Worm (Caenorhabditis elegans) whole organism, late embryonic: Measurements from ENCODE around the gene C44B12.3.

ENCODE experiments used
- C38D4.7 ChIP-seq: fragments of 200-800 bp; sonication (Bioruptor generic); optimal IDR thresholded peaks from 2 replicates; lab custom pipeline; 2018; ENCODE audit warnings: mild to moderate bottlenecking, missing genetic modification characterization, moderate library complexity, missing compliant biosample characterization
- F13H6.1 ChIP-seq: sonication (generic microtip); optimal IDR thresholded peaks from 2 replicates; lab custom pipeline; 2016; ENCODE audit warnings: missing genetic modification characterization, missing compliant biosample characterization
- K09A11.1 ChIP-seq: sonication (generic microtip); optimal IDR thresholded peaks from 2 replicates; lab custom pipeline; 2017; ENCODE audit warnings: antibody characterized with exemption, mild to moderate bottlenecking, missing genetic modification characterization, missing compliant biosample characterization; ENCODE audit not compliant: insufficient read depth
- T23F11.4 ChIP-seq: fragments of 200-800 bp; sonication (Bioruptor generic); optimal IDR thresholded peaks from 2 replicates; lab custom pipeline; 2018; ENCODE audit warnings: mild to moderate bottlenecking, missing genetic modification characterization, missing compliant biosample characterization
- ama-1 ChIP-seq: fragments of 150-350 bp; optimal IDR thresholded peaks from 2 replicates; lab custom pipeline; 2014
- ceh-18 ChIP-seq: sonication (generic microtip); optimal IDR thresholded peaks from 2 replicates; lab custom pipeline; 2016; ENCODE audit warnings: missing genetic modification characterization, missing compliant biosample characterization
- ceh-24 ChIP-seq: sonication (generic microtip); optimal IDR thresholded peaks from 2 replicates; lab custom pipeline; 2016; ENCODE audit warnings: mild to moderate bottlenecking, missing genetic modification characterization, missing compliant biosample characterization
- ceh-30 ChIP-seq: fragments of 150-350 bp; optimal IDR thresholded peaks from 2 replicates; lab custom pipeline; 2014; ENCODE audit warnings: missing biosample characterization, missing genetic modification characterization
- ceh-31 ChIP-seq: sonication (generic microtip); optimal IDR thresholded peaks from 2 replicates; lab custom pipeline; 2016; ENCODE audit warnings: missing genetic modification characterization, missing compliant biosample characterization
- ceh-34 ChIP-seq: sonication (generic microtip); optimal IDR thresholded peaks from 2 replicates; lab custom pipeline; 2016; ENCODE audit warnings: mild to moderate bottlenecking, missing genetic modification characterization, missing compliant biosample characterization
- ceh-45 ChIP-seq: fragments of 200-800 bp; sonication (Bioruptor generic); IDR thresholded peaks from 2 replicates; pipeline ENCODE4 v1.3.6; 2022; ENCODE audit warnings: missing genetic modification reagents, missing genetic modification characterization, missing compliant biosample characterization
- ceh-6 ChIP-seq: fragments of 200-800 bp; sonication (Bioruptor generic); optimal IDR thresholded peaks from 2 replicates; lab custom pipeline; 2018; ENCODE audit warnings: mild to moderate bottlenecking, missing genetic modification characterization, missing compliant biosample characterization
- che-1 ChIP-seq: sonication (generic microtip); optimal IDR thresholded peaks from 2 replicates; lab custom pipeline; 2016; ENCODE audit warnings: mild to moderate bottlenecking, missing genetic modification characterization, missing compliant biosample characterization
- dmd-4 ChIP-seq: sonication (generic microtip); optimal IDR thresholded peaks from 2 replicates; lab custom pipeline; 2016; ENCODE audit warnings: borderline replicate concordance, missing genetic modification characterization, missing compliant biosample characterization
- fkh-10 ChIP-seq: fragments of 150-350 bp; optimal IDR thresholded peaks from 2 replicates; lab custom pipeline; 2014; ENCODE audit warnings: missing biosample characterization, missing genetic modification reagents, missing genetic modification characterization
- fkh-6 ChIP-seq: sonication (generic microtip); optimal IDR thresholded peaks from 2 replicates; lab custom pipeline; 2016; ENCODE audit warnings: missing genetic modification characterization, missing compliant biosample characterization
- gmeb-2 ChIP-seq: sonication (generic microtip); optimal IDR thresholded peaks from 2 replicates; lab custom pipeline; 2016; ENCODE audit warnings: missing genetic modification characterization, inconsistent platforms, missing compliant biosample characterization
- hlh-30 ChIP-seq: sonication (generic microtip); optimal IDR thresholded peaks from 2 replicates; lab custom pipeline; 2017; ENCODE audit warnings: antibody characterized with exemption, missing genetic modification characterization, missing compliant biosample characterization; ENCODE audit not compliant: insufficient read depth
- hlh-6 ChIP-seq: sonication (generic microtip); optimal IDR thresholded peaks from 2 replicates; lab custom pipeline; 2016; ENCODE audit warnings: missing genotype, missing genetic modification characterization, missing compliant biosample characterization
- hlh-8 ChIP-seq: sonication (generic microtip); optimal IDR thresholded peaks from 2 replicates; lab custom pipeline; 2016; ENCODE audit warnings: missing genotype, missing genetic modification characterization, missing compliant biosample characterization
- madf-2 ChIP-seq: sonication (generic microtip); optimal IDR thresholded peaks from 2 replicates; lab custom pipeline; 2017; ENCODE audit warnings: missing genetic modification characterization, missing compliant biosample characterization
- nfya-1 ChIP-seq: sonication (generic microtip); optimal IDR thresholded peaks from 2 replicates; lab custom pipeline; 2017; ENCODE audit warnings: missing genetic modification characterization, mild to moderate bottlenecking, missing compliant biosample characterization, antibody characterized with exemption, moderate library complexity
- nhr-11 ChIP-seq: fragments of 150-350 bp; optimal IDR thresholded peaks from 2 replicates; lab custom pipeline; 2014; ENCODE audit warnings: missing biosample characterization, missing genetic modification characterization
- pat-9 ChIP-seq: fragments of 200-800 bp; sonication (Bioruptor generic); optimal IDR thresholded peaks from 2 replicates; lab custom pipeline; 2018; ENCODE audit warnings: mild to moderate bottlenecking, missing genetic modification characterization, moderate library complexity, missing compliant biosample characterization
- pha-4 ChIP-seq: fragments of 150-350 bp; optimal IDR thresholded peaks from 2 replicates; lab custom pipeline; 2018; ENCODE audit warnings: missing biosample characterization, missing genetic modification reagents, missing genetic modification characterization
- rnt-1 ChIP-seq: sonication (generic microtip); optimal IDR thresholded peaks from 2 replicates; lab custom pipeline; 2016; ENCODE audit warnings: missing genetic modification characterization, missing compliant biosample characterization
- sox-2 ChIP-seq: fragments of 200-800 bp; sonication (Bioruptor generic); IDR thresholded peaks from 2 replicates; pipeline ENCODE4 v1.3.6; 2022; ENCODE audit warnings: missing genetic modification reagents, missing genetic modification characterization, missing compliant biosample characterization
- syd-9 ChIP-seq: sonication (generic microtip); optimal IDR thresholded peaks from 2 replicates; lab custom pipeline; 2016; ENCODE audit warnings: mild to moderate bottlenecking, missing genetic modification characterization, moderate library complexity, missing compliant biosample characterization
- tbx-2 ChIP-seq: sonication (generic microtip); optimal IDR thresholded peaks from 2 replicates; lab custom pipeline; 2016; ENCODE audit warnings: missing genetic modification characterization, missing compliant biosample characterization
- tbx-7 ChIP-seq: sonication (generic microtip); optimal IDR thresholded peaks from 2 replicates; lab custom pipeline; 2016; ENCODE audit warnings: missing genotype, missing genetic modification characterization, missing compliant biosample characterization
- ttx-3 ChIP-seq: sonication (generic microtip); optimal IDR thresholded peaks from 2 replicates; lab custom pipeline; 2016; ENCODE audit warnings: missing genetic modification reagents, missing genetic modification characterization, missing compliant biosample characterization
- unc-3 ChIP-seq, 2 experiments: fragments of 200-800 bp in 1 of 2; sonication (Bioruptor generic) in 1 of 2; sonication (generic microtip) in 1 of 2; conservative IDR thresholded peaks in 1 of 2; optimal IDR thresholded peaks in 1 of 2; 2 replicates each; pipeline versions ENCODE4 v1.3.6 to Lab custom; 2016 to 2022; ENCODE audit warnings: missing compliant biosample characterization in 2 of 2, missing genetic modification characterization in 2 of 2, missing genetic modification reagents in 1 of 2
- unc-55 ChIP-seq: sonication (generic microtip); optimal IDR thresholded peaks from 2 replicates; lab custom pipeline; 2017; ENCODE audit warnings: missing biosample characterization, missing genetic modification reagents, missing genetic modification characterization
- ztf-16 ChIP-seq: sonication (generic microtip); optimal IDR thresholded peaks from 2 replicates; lab custom pipeline; 2017; ENCODE audit warnings: missing genetic modification characterization, missing compliant biosample characterization

The C44B12.3 gene

ce11 chrIV:1105999-1106398 is 1.4 kb downstream of the C44B12.3 start:
- TF ChIP-seq gmeb-2 (tag; lab: Kevin White, UChicago) (no peak), tbx-2 (tag; lab: Kevin White, UChicago) (no peak), ceh-30 (tag; lab: Kevin White, UChicago) (no peak), syd-9 (tag; lab: Kevin White, UChicago) (no peak), ztf-16 (tag; lab: Kevin White, UChicago) (no peak), sox-2 (GFP tag; lab: Robert Waterston, UW) (no peak)

- TF ChIP-seq dmd-4 (tag; lab: Kevin White, UChicago) (no peak), fkh-6 (no peak), hlh-6 (peak; percentile 30), unc-55 (peak; percentile 88), rnt-1 (tag; lab: Kevin White, UChicago) (peak; percentile 56), ceh-34 (tag; lab: Kevin White, UChicago) (peak; percentile 11), ceh-18 (tag; lab: Kevin White, UChicago) (peak; percentile 45)
Measured at ce11 chrIV:1107190-1107589, 2.6 kb downstream of the C44B12.3 start, which contains the start of gene ost-1. TSS of gene ost-1 (plus strand) at chrIV:1107396.

ce11 chrIV:1108030-1108429 is 3.5 kb downstream of the C44B12.3 start:
- TF ChIP-seq pat-9 (peak; percentile 89), tbx-2 (tag; lab: Kevin White, UChicago) (peak; percentile 61), K09A11.1 (tag; lab: Kevin White, UChicago) (no peak), ceh-31 (peak; percentile 5), hlh-8 (tag; lab: Kevin White, UChicago) (peak; percentile 67), ceh-34 (tag; lab: Kevin White, UChicago) (peak; percentile 57), ceh-6 (GFP tag; lab: Kevin White, UChicago) (no peak), hlh-30 (peak; percentile 15), F13H6.1 (peak; percentile 37), dmd-4 (tag; lab: Kevin White, UChicago) (no peak), madf-2 (peak; percentile 7), ceh-45 (no peak), T23F11.4 (GFP tag; lab: Kevin White, UChicago) (no peak), ttx-3 (tag; lab: Kevin White, UChicago) (no peak), unc-55 (peak; percentile 99), ceh-18 (tag; lab: Kevin White, UChicago) (peak; percentile 80), unc-3 (GFP tag; conservative IDR thresholded peaks at IDR 0.05; lab: Robert Waterston, UW) (no peak), unc-3 (tag; optimal IDR thresholded peaks at IDR 0.05; lab: Kevin White, UChicago) (no peak), nhr-11 (tag; lab: Kevin White, UChicago) (no peak), fkh-10 (no peak), ceh-24 (tag; lab: Kevin White, UChicago) (no peak), syd-9 (tag; lab: Kevin White, UChicago) (peak; percentile 7), rnt-1 (tag; lab: Kevin White, UChicago) (peak; percentile 90), nfya-1 (tag; lab: Kevin White, UChicago) (peak; percentile 52)

- no peak for TF ChIP-seq che-1 (tag; lab: Kevin White, UChicago)
- TF ChIP-seq ceh-18 (tag; lab: Kevin White, UChicago): no peak
- peak; percentile 22 for TF ChIP-seq C38D4.7
- TF ChIP-seq pha-4: no peak
- peak; percentile 52 for TF ChIP-seq ama-1 (lab: Kevin White, UChicago)
- no peak for TF ChIP-seq ttx-3 (tag; lab: Kevin White, UChicago)
- TF ChIP-seq, all 69 proteins: peak for 2
Measured at ce11 chrIV:1110999-1111398, 6.4 kb downstream of the C44B12.3 start.

DNA sequence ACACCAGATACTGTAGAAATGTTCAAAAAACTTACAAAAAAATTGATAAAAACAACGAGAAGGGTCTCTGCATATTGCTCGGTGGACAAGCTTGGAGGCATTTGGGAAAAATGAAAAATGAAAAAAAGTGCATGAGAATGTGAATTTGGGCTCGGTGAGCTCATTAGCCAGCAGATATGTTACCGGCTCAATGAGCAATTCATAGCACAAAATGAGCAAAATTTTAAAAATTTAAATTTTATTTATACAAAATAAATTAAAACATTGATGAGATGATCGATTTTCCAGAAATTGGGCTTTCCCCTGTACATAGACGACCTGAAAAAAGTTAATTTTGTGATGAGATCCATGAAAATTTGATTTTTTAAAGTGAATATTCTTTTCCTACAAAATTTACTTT is 9.1 kb downstream of the C44B12.3 start, which contains the start of gene srx-14:
TSS of gene srx-14 (minus strand) at position 101 of the 400 bp plus-strand sequence.
- TF ChIP-seq tbx-7: no peak
